Fruit fly (Drosophila melanogaster): ENCODE measurements around the gene CG5885.

- TF ChIP-seq esn (GFP tag; optimal IDR thresholded peaks at IDR 0.05) (no peak), OdsH (GFP tag; optimal IDR thresholded peaks at IDR 0.05) (no peak), CG4318 (GFP tag; optimal IDR thresholded peaks at IDR 0.05) (no peak), fd85E (GFP tag; optimal IDR thresholded peaks at IDR 0.05) (no peak), Blimp-1 (GFP tag; optimal IDR thresholded peaks at IDR 0.05) (no peak), CG8632 (GFP tag; optimal IDR thresholded peaks at IDR 0.05) (no peak), CG6792 (GFP tag; optimal IDR thresholded peaks at IDR 0.05) (no peak), Gug (GFP tag; IDR thresholded peaks at IDR 0.05) (peak; percentile 69), CG34406 (GFP tag; optimal IDR thresholded peaks at IDR 0.05) (no peak), Ets21C (GFP tag; optimal IDR thresholded peaks at IDR 0.05) (no peak), Hr39 (GFP tag; optimal IDR thresholded peaks at IDR 0.05) (no peak), svp (GFP tag) (no peak)
These were observed 11.5 kb downstream of the CG5885 start for dm6 chr2L:9906641-9907040.

Data from whole organism, prepupa.